Fruit fly (Drosophila melanogaster): ENCODE data around the gene Fur1.

DNA sequence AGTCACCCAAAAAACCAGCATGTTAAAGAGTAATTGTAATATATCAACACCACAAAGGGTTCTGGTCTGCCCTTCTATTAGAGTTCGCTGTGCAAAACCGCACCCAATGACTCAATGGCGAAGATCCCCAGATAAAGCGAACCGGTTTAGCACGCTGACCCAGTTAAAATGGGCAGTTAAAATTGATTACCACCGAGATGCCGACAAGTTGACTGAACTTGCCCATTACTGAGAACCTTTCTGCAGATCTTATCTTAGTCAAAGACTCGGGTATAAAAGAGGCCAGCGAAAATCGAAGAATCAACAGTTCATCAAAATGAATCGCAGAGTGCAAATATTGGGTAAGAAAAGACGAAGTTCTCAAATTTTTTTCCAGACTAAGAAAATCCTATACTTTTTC, 89.5 kb downstream of the Fur1 start, which contains the start of gene CG31437:
- TF ChIP-seq CG8478 (optimal IDR thresholded peaks at IDR 0.05) = no peak
- no peak for TF ChIP-seq pan (optimal IDR thresholded peaks at IDR 0.05)
- TF ChIP-seq psq (optimal IDR thresholded peaks at IDR 0.05) = no peak

Measured in whole organism.